Fruit fly (Drosophila melanogaster) whole organism, wandering third instar larva: ENCODE results near the gene H2.0.
A peak's percentile ranks its signal among the peaks of the same experiment; 100 is the strongest.

Source experiments
- Abd-B ChIP-seq: fragments of >200 bp; optimal IDR thresholded peaks from 2 replicates; lab custom pipeline; 2017; ENCODE audit warnings: missing biosample characterization, missing genetic modification characterization
- CG32264 ChIP-seq: fragments of 200-800 bp; sonication (Bioruptor generic); optimal IDR thresholded peaks from 2 replicates; lab custom pipeline; 2016; ENCODE audit warnings: missing biosample characterization, missing genetic modification characterization
- CG9705 ChIP-seq: fragments of 200-800 bp; sonication (Bioruptor generic); optimal IDR thresholded peaks from 2 replicates; lab custom pipeline; 2018; ENCODE audit warnings: missing biosample characterization, mild to moderate bottlenecking, missing genetic modification characterization
- CrebA ChIP-seq: fragments of 200-800 bp; sonication (Bioruptor generic); optimal IDR thresholded peaks from 2 replicates; lab custom pipeline; 2016; ENCODE audit warnings: missing biosample characterization, mild to moderate bottlenecking, missing genetic modification characterization, borderline replicate concordance
- Dfd ChIP-seq: fragments of >200 bp; optimal IDR thresholded peaks from 2 replicates; lab custom pipeline; 2017; ENCODE audit warnings: missing biosample characterization, missing genetic modification characterization
- Dif ChIP-seq: fragments of 200-275, 200-300 bp; sonication (Bioruptor generic); optimal IDR thresholded peaks from 2 replicates; lab custom pipeline; 2018; ENCODE audit warnings: missing biosample characterization, missing genetic modification characterization; ENCODE audit not compliant: partially characterized antibody
- GATAd ChIP-seq: sonication (Bioruptor generic); optimal IDR thresholded peaks from 2 replicates; lab custom pipeline; 2016; ENCODE audit warnings: missing biosample characterization, missing genetic modification characterization
- HLH106 ChIP-seq: fragments of 200-800 bp; optimal IDR thresholded peaks from 3 replicates; lab custom pipeline; 2019; ENCODE audit warnings: missing biosample characterization, mild to moderate bottlenecking, missing genetic modification characterization, moderate library complexity
- Hnf4 ChIP-seq: fragments of 200-800 bp; sonication (Bioruptor generic); optimal IDR thresholded peaks from 2 replicates; lab custom pipeline; 2016; ENCODE audit warnings: missing biosample characterization, mild to moderate bottlenecking, missing genetic modification characterization
- Hr78 ChIP-seq: fragments of >200 bp; optimal IDR thresholded peaks from 2 replicates; lab custom pipeline; 2017; ENCODE audit warnings: missing biosample characterization, missing genetic modification characterization
- Hr83 ChIP-seq: fragments of 200-300 bp; sonication (Bioruptor generic); optimal IDR thresholded peaks from 2 replicates; lab custom pipeline; 2016; ENCODE audit warnings: missing biosample characterization, mild to moderate bottlenecking, missing genetic modification characterization, moderate library complexity; ENCODE audit not compliant: poor library complexity, severe bottlenecking
- Jra ChIP-seq: sonication (Bioruptor generic); optimal IDR thresholded peaks from 2 replicates; lab custom pipeline; 2016; ENCODE audit warnings: missing biosample characterization, missing genetic modification characterization
- Mio ChIP-seq: sonication (Bioruptor generic); optimal IDR thresholded peaks from 2 replicates; lab custom pipeline; 2016; ENCODE audit warnings: missing biosample characterization, missing genetic modification characterization
- Myc ChIP-seq: fragments of >200 bp; optimal IDR thresholded peaks from 2 replicates; lab custom pipeline; 2017
- N ChIP-seq: fragments of >200 bp; optimal IDR thresholded peaks from 2 replicates; lab custom pipeline; 2018; ENCODE audit warnings: missing biosample characterization, missing external identifiers, missing genetic modification characterization
- OdsH ChIP-seq: fragments of 200-800 bp; sonication (Bioruptor generic); optimal IDR thresholded peaks from 2 replicates; lab custom pipeline; 2016; ENCODE audit warnings: missing biosample characterization, mild to moderate bottlenecking, missing genetic modification characterization
- Rel ChIP-seq, 2 experiments: fragments of 200-800 bp; sonication (Bioruptor generic) in 1 of 2; optimal IDR thresholded peaks; 2 replicates in 1 of 2; 3 replicates in 1 of 2; lab custom pipeline; 2016 to 2019; ENCODE audit warnings: mild to moderate bottlenecking in 2 of 2, missing biosample characterization in 2 of 2, missing genetic modification characterization in 2 of 2, moderate library complexity in 1 of 2
- Sp1 ChIP-seq: fragments of 200-800 bp; sonication (Bioruptor generic); optimal IDR thresholded peaks from 3 replicates; lab custom pipeline; 2019; ENCODE audit warnings: missing biosample characterization, mild to moderate bottlenecking, missing genetic modification characterization, moderate library complexity
- Vsx2 ChIP-seq: fragments of 200-300, 225-300 bp; sonication (Bioruptor generic); optimal IDR thresholded peaks from 2 replicates; lab custom pipeline; 2018; ENCODE audit warnings: missing biosample characterization, missing genetic modification characterization; ENCODE audit not compliant: partially characterized antibody
- br ChIP-seq: fragments of 200-800 bp; sonication (Bioruptor generic); optimal IDR thresholded peaks from 2 replicates; lab custom pipeline; 2016; ENCODE audit warnings: missing biosample characterization, missing genetic modification characterization
- brk ChIP-seq: fragments of 200-800 bp; sonication (Bioruptor generic); optimal IDR thresholded peaks from 2 replicates; lab custom pipeline; 2016; ENCODE audit warnings: missing biosample characterization, mild to moderate bottlenecking, missing genetic modification characterization
- dl ChIP-seq, 2 experiments: fragments of 175-275, 200-275 bp in 1 of 2; fragments of 200-275 bp in 1 of 2; sonication (Bioruptor generic); optimal IDR thresholded peaks; lab custom pipeline; 2018; ENCODE audit warnings: mild to moderate bottlenecking in 2 of 2, missing biosample characterization in 2 of 2, missing genetic modification characterization in 2 of 2, moderate library complexity in 2 of 2; ENCODE audit not compliant: partially characterized antibody in 2 of 2, insufficient read depth in 1 of 2
- dmrt93B ChIP-seq: fragments of 200-800 bp; sonication (Bioruptor generic); optimal IDR thresholded peaks from 2 replicates; lab custom pipeline; 2018; ENCODE audit warnings: missing biosample characterization, mild to moderate bottlenecking, missing genetic modification characterization
- dsf ChIP-seq: sonication (Bioruptor generic); optimal IDR thresholded peaks from 2 replicates; lab custom pipeline; 2016; ENCODE audit warnings: missing biosample characterization, missing genetic modification characterization, borderline replicate concordance
- ey ChIP-seq: fragments of 200-800 bp; sonication (Bioruptor generic); optimal IDR thresholded peaks from 2 replicates; lab custom pipeline; 2016; ENCODE audit warnings: missing biosample characterization, missing genetic modification characterization
- foxo ChIP-seq, 2 experiments: fragments of 200-800 bp; sonication (Bioruptor generic); optimal IDR thresholded peaks; 2 replicates in 1 of 2; 3 replicates in 1 of 2; lab custom pipeline; 2016 to 2017; ENCODE audit warnings: missing biosample characterization in 2 of 2, missing genetic modification characterization in 2 of 2
- fru ChIP-seq: fragments of 200-800 bp; sonication (Bioruptor generic); optimal IDR thresholded peaks from 3 replicates; lab custom pipeline; 2016; ENCODE audit warnings: missing biosample characterization, mild to moderate bottlenecking, missing genetic modification characterization
- h ChIP-seq: fragments of 200-800 bp; sonication (Bioruptor generic); optimal IDR thresholded peaks from 3 replicates; lab custom pipeline; 2016; ENCODE audit warnings: missing biosample characterization, mild to moderate bottlenecking, missing genetic modification characterization
- jim ChIP-seq: fragments of 175-275, 200-325 bp; sonication (Bioruptor generic); optimal IDR thresholded peaks from 2 replicates; lab custom pipeline; 2016; ENCODE audit warnings: missing biosample characterization, mild to moderate bottlenecking, missing genetic modification characterization
- lola ChIP-seq: fragments of >200 bp; optimal IDR thresholded peaks from 2 replicates; lab custom pipeline; 2017; ENCODE audit warnings: missing biosample characterization, missing genetic modification characterization
- pan ChIP-seq: fragments of >200 bp; optimal IDR thresholded peaks from 2 replicates; lab custom pipeline; 2017
- psq ChIP-seq: fragments of 200-800 bp; sonication (Bioruptor generic); optimal IDR thresholded peaks from 3 replicates; lab custom pipeline; 2017; ENCODE audit warnings: missing biosample characterization, mild to moderate bottlenecking, missing genetic modification characterization, moderate library complexity
- rgr ChIP-seq: fragments of 200-800 bp; sonication (Bioruptor generic); optimal IDR thresholded peaks from 3 replicates; lab custom pipeline; 2016; ENCODE audit warnings: missing biosample characterization, mild to moderate bottlenecking, missing genetic modification characterization
- sage ChIP-seq: fragments of 200-800 bp; sonication (Bioruptor generic); optimal IDR thresholded peaks from 2 replicates; lab custom pipeline; 2016; ENCODE audit warnings: missing biosample characterization, mild to moderate bottlenecking, missing genetic modification characterization
- sv ChIP-seq: fragments of 200-800 bp; sonication (Bioruptor generic); optimal IDR thresholded peaks from 3 replicates; lab custom pipeline; 2016; ENCODE audit warnings: missing biosample characterization, missing genetic modification characterization
- tai ChIP-seq: sonication (Bioruptor generic); optimal IDR thresholded peaks from 2 replicates; lab custom pipeline; 2016; ENCODE audit warnings: missing biosample characterization, missing genetic modification characterization
- usp ChIP-seq: fragments of >200 bp; optimal IDR thresholded peaks from 2 replicates; lab custom pipeline; 2017; ENCODE audit warnings: missing biosample characterization, missing genetic modification characterization
- woc ChIP-seq: sonication (Bioruptor generic); optimal IDR thresholded peaks from 2 replicates; lab custom pipeline; 2016; ENCODE audit warnings: missing biosample characterization, mild to moderate bottlenecking, missing genetic modification characterization

H2.0 gene

DNA sequence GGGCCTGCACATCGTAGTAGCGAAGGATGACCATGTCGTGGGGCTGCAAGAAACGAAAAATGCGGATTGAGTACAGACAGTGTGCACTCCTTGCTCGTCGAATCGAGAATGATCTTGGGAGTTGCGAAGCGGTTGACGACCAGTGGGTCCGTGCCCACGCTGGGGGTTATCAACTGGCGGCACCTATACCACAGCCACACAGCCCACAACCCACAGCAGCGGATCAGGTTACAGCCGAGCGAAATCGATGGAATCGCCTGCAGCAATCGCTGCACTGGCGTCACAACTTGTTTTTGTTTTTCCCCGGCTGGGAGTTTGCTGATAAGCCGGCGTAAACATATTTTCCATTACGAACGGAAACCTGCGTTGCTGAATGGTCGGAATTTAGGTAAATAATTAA, 26.3 kb upstream of the H2.0 start:
- no peak for TF ChIP-seq jim
- no peak for TF ChIP-seq h
- TF ChIP-seq dsf (GFP tag; lab: Kevin White, UChicago): no peak
- no peak for TF ChIP-seq tai
- no peak for TF ChIP-seq ey (GFP tag; lab: Kevin White, UChicago)
- no peak for TF ChIP-seq dmrt93B (GFP tag; lab: Kevin White, UChicago)
- TF ChIP-seq CG32264 (GFP tag; lab: Kevin White, UChicago): no peak
- TF ChIP-seq Mio (GFP tag; lab: Kevin White, UChicago): no peak
- no peak for TF ChIP-seq Rel (GFP tag; optimal IDR thresholded peaks at IDR 0.05; lab: Kevin White, UChicago)
- TF ChIP-seq Rel (tag; optimal IDR thresholded peaks at IDR 0.05; lab: Kevin White, UChicago): no peak
- no peak for TF ChIP-seq fru (GFP tag; lab: Kevin White, UChicago)
- TF ChIP-seq woc (GFP tag; lab: Kevin White, UChicago): no peak

DNA sequence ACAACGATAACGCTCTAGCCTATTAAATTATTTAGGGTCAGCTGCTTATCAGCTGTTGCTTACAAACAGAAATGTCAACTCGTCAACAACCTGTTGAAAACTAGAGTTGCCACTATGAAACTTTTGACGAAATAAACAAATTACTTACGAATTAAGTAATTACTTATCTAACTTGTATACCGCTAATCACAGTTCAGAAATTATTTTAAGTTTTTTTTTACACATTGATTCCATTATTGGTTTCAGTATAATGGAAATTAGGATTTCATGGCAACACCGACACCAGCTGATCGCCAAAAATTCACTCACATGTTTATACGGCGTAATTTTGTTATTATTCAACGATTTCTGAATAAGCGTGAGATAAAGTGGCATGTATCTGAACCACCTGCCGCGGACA, 18.6 kb upstream of the H2.0 start, which contains the start of the genes CG9117 and CG31643:
Gene CG9117, minus strand, starts transcription at position 73 of the 400 bp plus-strand sequence.
Gene CG31643, plus strand, starts transcription at position 288 of the 400 bp plus-strand sequence.
- TF ChIP-seq HLH106 (tag; lab: Kevin White, UChicago) (peak; percentile 64), ey (GFP tag; lab: Kevin White, UChicago) (peak; percentile 76), psq (GFP tag; lab: Kevin White, UChicago) (peak; percentile 59), CG9705 (GFP tag; lab: Kevin White, UChicago) (peak; percentile 36), Mio (GFP tag; lab: Kevin White, UChicago) (no peak), sv (GFP tag; lab: Kevin White, UChicago) (peak; percentile 48), sage (GFP tag; lab: Kevin White, UChicago) (no peak), Rel (GFP tag; optimal IDR thresholded peaks at IDR 0.05; lab: Kevin White, UChicago) (no peak), Rel (tag; optimal IDR thresholded peaks at IDR 0.05; lab: Kevin White, UChicago) (peak; percentile 39), pan (lab: Kevin White, UChicago) (no peak), Dif (GFP tag; lab: Kevin White, UChicago) (no peak), fru (GFP tag; lab: Kevin White, UChicago) (no peak), usp (GFP tag; lab: Kevin White, UChicago) (no peak), dmrt93B (GFP tag; lab: Kevin White, UChicago) (no peak), woc (GFP tag; lab: Kevin White, UChicago) (no peak), Hr83 (peak; percentile 15), jim (no peak), Hr78 (GFP tag; lab: Kevin White, UChicago) (no peak), GATAd (GFP tag; lab: Kevin White, UChicago) (peak; percentile 65), h (peak; percentile 83), foxo (GFP tag; optimal IDR thresholded peaks at IDR 0.05; lab: Kevin White, UChicago) (peak in 1 of 2 experiments; percentile 86), dl (GFP tag; optimal IDR thresholded peaks at IDR 0.05; lab: Kevin White, UChicago; ENCODE audit: insufficient read depth in 1 of 2, partially characterized antibody in 2 of 2) (no peak), br (GFP tag; lab: Kevin White, UChicago) (no peak), CrebA (GFP tag; lab: Kevin White, UChicago) (no peak), dsf (GFP tag; lab: Kevin White, UChicago) (no peak), Vsx2 (GFP tag; lab: Kevin White, UChicago) (no peak), Myc (lab: Kevin White, UChicago) (no peak), lola (GFP tag; lab: Kevin White, UChicago) (no peak), Dfd (GFP tag; lab: Kevin White, UChicago) (no peak), brk (GFP tag; lab: Kevin White, UChicago) (no peak), Jra (GFP tag; lab: Kevin White, UChicago) (no peak), tai (no peak), OdsH (GFP tag; lab: Kevin White, UChicago) (peak; percentile 77), Sp1 (GFP tag; lab: Kevin White, UChicago) (peak; percentile 63), Abd-B (GFP tag; lab: Kevin White, UChicago) (no peak), Hnf4 (no peak), CG32264 (GFP tag; lab: Kevin White, UChicago) (peak; percentile 18), rgr (GFP tag; lab: Kevin White, UChicago) (peak; percentile 79), N (no peak)
